Worm (Caenorhabditis elegans): ENCODE results near the gene nsph-3.1.

The nsph-3.1 gene

ce11 chrIV:10936906-10937540, 12.6 kb upstream of the nsph-3.1 start, which contains the start of gene fic-1:
TSS of gene fic-1 (plus strand) at chrIV:10937454.
- TF ChIP-seq sma-9 (GFP tag; optimal IDR thresholded peaks at IDR 0.05) (peak; percentile 84), sma-9 (tag; optimal IDR thresholded peaks at IDR 0.05) (no peak), nhr-12 (tag; optimal IDR thresholded peaks at IDR 0.05) (no peak), lin-11 (tag; optimal IDR thresholded peaks at IDR 0.05) (no peak), sem-4 (tag; optimal IDR thresholded peaks at IDR 0.05) (peak; percentile 33), nhr-237 (tag; optimal IDR thresholded peaks at IDR 0.05) (no peak), zag-1 (tag; optimal IDR thresholded peaks at IDR 0.05) (peak; percentile 64), unc-39 (tag; optimal IDR thresholded peaks at IDR 0.05) (no peak), nhr-25 (tag; optimal IDR thresholded peaks at IDR 0.05) (no peak), ama-1 (optimal IDR thresholded peaks at IDR 0.05) (peak; percentile 24), ceh-16 (tag; optimal IDR thresholded peaks at IDR 0.05) (no peak), nhr-77 (tag; optimal IDR thresholded peaks at IDR 0.05) (no peak), nhr-10 (tag; optimal IDR thresholded peaks at IDR 0.05) (no peak), blmp-1 (tag; optimal IDR thresholded peaks at IDR 0.05; ENCODE audit: insufficient read depth) (no peak), nhr-23 (tag; optimal IDR thresholded peaks at IDR 0.05) (no peak), unc-55 (GFP tag; optimal IDR thresholded peaks at IDR 0.05) (peak; percentile 94), unc-62 (GFP tag; optimal IDR thresholded peaks at IDR 0.05) (no peak), mdl-1 (tag; optimal IDR thresholded peaks at IDR 0.05) (peak; percentile 77 to 84), peb-1 (tag; optimal IDR thresholded peaks at IDR 0.05) (no peak), mbf-1 (tag; optimal IDR thresholded peaks at IDR 0.05) (no peak), crh-2 (tag; optimal IDR thresholded peaks at IDR 0.05) (peak; percentile 90), nhr-129 (tag; optimal IDR thresholded peaks at IDR 0.05) (peak; percentile 81), aly-2 (tag; optimal IDR thresholded peaks at IDR 0.05) (no peak), elt-3 (tag; optimal IDR thresholded peaks at IDR 0.05) (no peak), Y55F3AM.14 (GFP tag; optimal IDR thresholded peaks at IDR 0.05) (no peak), elt-1 (tag; optimal IDR thresholded peaks at IDR 0.05) (no peak), gmeb-1 (tag; optimal IDR thresholded peaks at IDR 0.05) (no peak), lsy-2 (tag; optimal IDR thresholded peaks at IDR 0.05) (peak; percentile 37 to 83), ceh-82 (tag; optimal IDR thresholded peaks at IDR 0.05) (no peak), mab-5 (tag; optimal IDR thresholded peaks at IDR 0.05) (peak; percentile 51), alr-1 (tag; optimal IDR thresholded peaks at IDR 0.05) (no peak), snpc-4 (tag; optimal IDR thresholded peaks at IDR 0.05) (peak; percentile 36), lin-39 (tag; optimal IDR thresholded peaks at IDR 0.05) (no peak), ztf-11 (tag; optimal IDR thresholded peaks at IDR 0.05) (no peak), sma-3 (GFP tag; optimal IDR thresholded peaks at IDR 0.05) (peak; percentile 22), F13H6.1 (tag; optimal IDR thresholded peaks at IDR 0.05) (peak; percentile 44), nhr-11 (tag; optimal IDR thresholded peaks at IDR 0.05) (no peak), dmd-4 (tag; optimal IDR thresholded peaks at IDR 0.05) (no peak), lin-13 (GFP tag; optimal IDR thresholded peaks at IDR 0.05) (peak; percentile 74), fos-1 (tag; optimal IDR thresholded peaks at IDR 0.05) (peak; percentile 19), nhr-21 (tag; optimal IDR thresholded peaks at IDR 0.05) (no peak), nhr-6 (tag; optimal IDR thresholded peaks at IDR 0.05) (peak; percentile 56), ztf-4 (tag; optimal IDR thresholded peaks at IDR 0.05) (peak; percentile 63), C34F6.9 (tag; optimal IDR thresholded peaks at IDR 0.05) (peak; percentile 92), R02D3.7 (tag; optimal IDR thresholded peaks at IDR 0.05) (no peak), skn-1 (tag; optimal IDR thresholded peaks at IDR 0.05) (peak; percentile 38), ZK546.5 (tag; optimal IDR thresholded peaks at IDR 0.05) (no peak), ztf-1 (GFP tag; conservative IDR thresholded peaks at IDR 0.05) (no peak), egl-27 (tag; optimal IDR thresholded peaks at IDR 0.05) (no peak)
